Fruit fly (Drosophila melanogaster) whole organism, wandering third instar larva: Measurements from ENCODE around the gene EMC3.

Source experiments
- Hr78 ChIP-seq: fragments of >200 bp; optimal IDR thresholded peaks from 2 replicates; lab custom pipeline; 2017; ENCODE audit warnings: missing biosample characterization, missing genetic modification characterization
- Jra ChIP-seq: sonication (Bioruptor generic); optimal IDR thresholded peaks from 2 replicates; lab custom pipeline; 2016; ENCODE audit warnings: missing biosample characterization, missing genetic modification characterization
- OdsH ChIP-seq: fragments of 200-800 bp; sonication (Bioruptor generic); optimal IDR thresholded peaks from 2 replicates; lab custom pipeline; 2016; ENCODE audit warnings: missing biosample characterization, mild to moderate bottlenecking, missing genetic modification characterization
- br ChIP-seq: fragments of 200-800 bp; sonication (Bioruptor generic); optimal IDR thresholded peaks from 2 replicates; lab custom pipeline; 2016; ENCODE audit warnings: missing biosample characterization, missing genetic modification characterization
- brk ChIP-seq: fragments of 200-800 bp; sonication (Bioruptor generic); optimal IDR thresholded peaks from 2 replicates; lab custom pipeline; 2016; ENCODE audit warnings: missing biosample characterization, mild to moderate bottlenecking, missing genetic modification characterization
- dsf ChIP-seq: sonication (Bioruptor generic); optimal IDR thresholded peaks from 2 replicates; lab custom pipeline; 2016; ENCODE audit warnings: missing biosample characterization, missing genetic modification characterization, borderline replicate concordance
- foxo ChIP-seq, 2 experiments: fragments of 200-800 bp; sonication (Bioruptor generic); optimal IDR thresholded peaks; 2 replicates in 1 of 2; 3 replicates in 1 of 2; lab custom pipeline; 2016 to 2017; ENCODE audit warnings: missing biosample characterization in 2 of 2, missing genetic modification characterization in 2 of 2
- h ChIP-seq: fragments of 200-800 bp; sonication (Bioruptor generic); optimal IDR thresholded peaks from 3 replicates; lab custom pipeline; 2016; ENCODE audit warnings: missing biosample characterization, mild to moderate bottlenecking, missing genetic modification characterization
- lola ChIP-seq: fragments of >200 bp; optimal IDR thresholded peaks from 2 replicates; lab custom pipeline; 2017; ENCODE audit warnings: missing biosample characterization, missing genetic modification characterization

Gene EMC3

dm6 chr2L:10681602-10682001 is 50.6 kb downstream of the EMC3 start, which contains the start of gene CG17107:
CG17107 (plus strand) TSS chr2L:10681902.
- TF ChIP-seq Jra (GFP tag; lab: Kevin White, UChicago) (no peak), brk (GFP tag; lab: Kevin White, UChicago) (no peak), dsf (no peak), foxo (GFP tag; optimal IDR thresholded peaks at IDR 0.05; lab: Kevin White, UChicago) (no peak), lola (no peak), h (GFP tag; lab: Kevin White, UChicago) (no peak), OdsH (GFP tag; lab: Kevin White, UChicago) (no peak), Hr78 (GFP tag; lab: Kevin White, UChicago) (no peak), br (GFP tag; lab: Kevin White, UChicago) (no peak)
